Fruit fly (Drosophila melanogaster) whole organism, prepupa: ENCODE results near the gene Ugt303A1.

ENCODE experiments used
- Blimp-1 ChIP-seq: fragments of 200-800 bp; sonication (Bioruptor generic); optimal IDR thresholded peaks from 3 replicates; lab custom pipeline; 2017; ENCODE audit warnings: missing biosample characterization, missing genetic modification characterization, mild to moderate bottlenecking, moderate library complexity, missing genetic modification reagents
- CG10669 ChIP-seq: fragments of 200-800 bp; sonication (Bioruptor generic); optimal IDR thresholded peaks from 3 replicates; lab custom pipeline; 2018; ENCODE audit warnings: missing biosample characterization, mild to moderate bottlenecking, missing genetic modification characterization, moderate library complexity
- CG11762 ChIP-seq: fragments of 200-800 bp; sonication (Bioruptor generic); optimal IDR thresholded peaks from 3 replicates; lab custom pipeline; 2016; ENCODE audit warnings: missing biosample characterization, missing genetic modification characterization; ENCODE audit not compliant: insufficient read depth
- CG11902 ChIP-seq: fragments of 200-800 bp; sonication (Bioruptor generic); optimal IDR thresholded peaks from 3 replicates; lab custom pipeline; 2016; ENCODE audit warnings: missing biosample characterization, missing genetic modification characterization
- CG15336 ChIP-seq: fragments of 200-800 bp; sonication (Bioruptor generic); IDR thresholded peaks from 2 replicates; pipeline ENCODE4 v1.3.6; 2022; ENCODE audit warnings: missing biosample characterization, missing genetic modification characterization
- CG1621 ChIP-seq: fragments of 200-800 bp; sonication (Bioruptor generic); optimal IDR thresholded peaks from 3 replicates; lab custom pipeline; 2018; ENCODE audit warnings: missing biosample characterization, mild to moderate bottlenecking, missing genetic modification characterization
- CG16779 ChIP-seq: fragments of 200-800 bp; sonication (Bioruptor generic); optimal IDR thresholded peaks from 3 replicates; lab custom pipeline; 2017; ENCODE audit warnings: missing biosample characterization, mild to moderate bottlenecking, missing genetic modification characterization
- CG3032 ChIP-seq: fragments of 200-800 bp; optimal IDR thresholded peaks from 2 replicates; lab custom pipeline; 2019; ENCODE audit warnings: missing biosample characterization, mild to moderate bottlenecking, missing genetic modification characterization, moderate library complexity
- CG32006 ChIP-seq: fragments of 200-800 bp; sonication (Bioruptor generic); optimal IDR thresholded peaks from 3 replicates; lab custom pipeline; 2017; ENCODE audit warnings: missing biosample characterization, mild to moderate bottlenecking, missing genetic modification characterization
- CG34406 ChIP-seq: fragments of 200-800 bp; sonication (Bioruptor generic); optimal IDR thresholded peaks from 3 replicates; lab custom pipeline; 2016; ENCODE audit warnings: missing biosample characterization, missing genetic modification characterization
- CG3919 ChIP-seq: fragments of 200-800 bp; sonication (Bioruptor generic); optimal IDR thresholded peaks from 3 replicates; lab custom pipeline; 2016; ENCODE audit warnings: missing biosample characterization, missing genetic modification characterization
- CG4318 ChIP-seq: fragments of 200-800 bp; sonication (Bioruptor generic); optimal IDR thresholded peaks from 3 replicates; lab custom pipeline; 2017; ENCODE audit warnings: missing biosample characterization, mild to moderate bottlenecking, missing genetic modification characterization
- CG6163 ChIP-seq: fragments of 200-800 bp; sonication (Bioruptor generic); IDR thresholded peaks from 3 replicates; pipeline ENCODE4 v1.3.6; 2022; ENCODE audit warnings: missing biosample characterization, missing genetic modification characterization
- CG6792 ChIP-seq: fragments of 200-800 bp; sonication (Bioruptor generic); optimal IDR thresholded peaks from 3 replicates; lab custom pipeline; 2016; ENCODE audit warnings: missing biosample characterization, missing genetic modification characterization
- CG6808 ChIP-seq: fragments of 200-800 bp; sonication (Bioruptor generic); optimal IDR thresholded peaks from 3 replicates; lab custom pipeline; 2017; ENCODE audit warnings: missing biosample characterization, missing genetic modification characterization, mild to moderate bottlenecking, moderate library complexity, missing genetic modification reagents
- CG7368 ChIP-seq: fragments of 200-800 bp; sonication (Bioruptor generic); optimal IDR thresholded peaks from 3 replicates; lab custom pipeline; 2016; ENCODE audit warnings: missing biosample characterization, missing genetic modification characterization
- CG8119 ChIP-seq: fragments of 200-800 bp; sonication (Bioruptor generic); IDR thresholded peaks from 3 replicates; pipeline ENCODE4 v1.3.6; 2022; ENCODE audit warnings: missing biosample characterization, missing genetic modification characterization
- CG8632 ChIP-seq: fragments of 200-800 bp; sonication (Bioruptor generic); optimal IDR thresholded peaks from 3 replicates; lab custom pipeline; 2016; ENCODE audit warnings: missing biosample characterization, missing genetic modification characterization
- Eip75B ChIP-seq: fragments of 200-800 bp; sonication (Bioruptor generic); optimal IDR thresholded peaks from 3 replicates; lab custom pipeline; 2016; ENCODE audit warnings: missing biosample characterization, missing genetic modification characterization
- Eip78C ChIP-seq: fragments of 200-800 bp; sonication (Bioruptor generic); peaks from one replicate; lab custom pipeline; 2016; ENCODE audit warnings: missing biosample characterization, missing genetic modification characterization
- Eip93F ChIP-seq: fragments of 200-800 bp; sonication (Bioruptor generic); optimal IDR thresholded peaks from 2 replicates; lab custom pipeline; 2016; ENCODE audit warnings: missing biosample characterization, mild to moderate bottlenecking, missing genetic modification characterization
- Ets21C ChIP-seq: fragments of 200-800 bp; sonication (Bioruptor generic); optimal IDR thresholded peaks from 3 replicates; lab custom pipeline; 2016; ENCODE audit warnings: missing biosample characterization, missing genetic modification characterization
- Gug ChIP-seq: fragments of 200-800 bp; sonication (Bioruptor generic); IDR thresholded peaks from 2 replicates; pipeline ENCODE4 v1.3.6; 2022; ENCODE audit warnings: missing biosample characterization, missing genetic modification characterization
- Hr38 ChIP-seq: sonication (Bioruptor generic); optimal IDR thresholded peaks from 2 replicates; lab custom pipeline; 2016; ENCODE audit warnings: missing biosample characterization, missing genetic modification characterization
- Hr39 ChIP-seq: fragments of 200-800 bp; sonication (Bioruptor generic); optimal IDR thresholded peaks from 2 replicates; lab custom pipeline; 2016; ENCODE audit warnings: missing biosample characterization, missing genetic modification characterization
- Hr4 ChIP-seq: fragments of 200-800 bp; sonication (Bioruptor generic); optimal IDR thresholded peaks from 3 replicates; lab custom pipeline; 2016; ENCODE audit warnings: missing biosample characterization, missing genetic modification characterization
- Lpt ChIP-seq: fragments of 200-800 bp; sonication (Bioruptor generic); optimal IDR thresholded peaks from 3 replicates; lab custom pipeline; 2016; ENCODE audit warnings: missing biosample characterization, missing genetic modification characterization
- Met ChIP-seq: fragments of 200-800 bp; sonication (Bioruptor generic); optimal IDR thresholded peaks from 3 replicates; lab custom pipeline; 2016; ENCODE audit warnings: missing biosample characterization, missing genetic modification characterization
- OdsH ChIP-seq: fragments of 200-800 bp; sonication (Bioruptor generic); optimal IDR thresholded peaks from 3 replicates; lab custom pipeline; 2016; ENCODE audit warnings: missing biosample characterization, missing genetic modification characterization
- Smox ChIP-seq: fragments of 200-800 bp; sonication (Bioruptor generic); optimal IDR thresholded peaks from 3 replicates; lab custom pipeline; 2016; ENCODE audit warnings: missing biosample characterization, missing genetic modification characterization
- Sox102F ChIP-seq: fragments of 200-800 bp; sonication (Bioruptor generic); optimal IDR thresholded peaks from 2 replicates; lab custom pipeline; 2016; ENCODE audit warnings: missing biosample characterization, mild to moderate bottlenecking, missing genetic modification characterization
- Sox14 ChIP-seq: fragments of 200-800 bp; sonication (Bioruptor generic); optimal IDR thresholded peaks from 3 replicates; lab custom pipeline; 2016; ENCODE audit warnings: missing biosample characterization, missing genetic modification characterization
- Sox15 ChIP-seq: fragments of 200-800 bp; sonication (Bioruptor generic); optimal IDR thresholded peaks from 3 replicates; lab custom pipeline; 2016; ENCODE audit warnings: missing biosample characterization, missing genetic modification characterization
- acj6 ChIP-seq: fragments of 200-800 bp; sonication (Bioruptor generic); optimal IDR thresholded peaks from 3 replicates; lab custom pipeline; 2016; ENCODE audit warnings: missing biosample characterization, missing genetic modification characterization
- cyc ChIP-seq: fragments of 200-800 bp; sonication (Bioruptor generic); optimal IDR thresholded peaks from 3 replicates; lab custom pipeline; 2016; ENCODE audit warnings: missing biosample characterization, missing genetic modification characterization
- dac ChIP-seq: fragments of 200-800 bp; sonication (Bioruptor generic); optimal IDR thresholded peaks from 2 replicates; lab custom pipeline; 2017; ENCODE audit warnings: missing biosample characterization, mild to moderate bottlenecking, missing genetic modification characterization
- eg ChIP-seq: fragments of 200-800 bp; sonication (Bioruptor generic); IDR thresholded peaks from 3 replicates; pipeline ENCODE4 v1.3.6; 2022; ENCODE audit warnings: missing biosample characterization, missing genetic modification characterization
- esn ChIP-seq: fragments of 200-800 bp; sonication (Bioruptor generic); optimal IDR thresholded peaks from 2 replicates; lab custom pipeline; 2016; ENCODE audit warnings: missing biosample characterization, mild to moderate bottlenecking, missing genetic modification characterization, moderate library complexity
- fd85E ChIP-seq: fragments of 200-800 bp; sonication (Bioruptor generic); optimal IDR thresholded peaks from 3 replicates; lab custom pipeline; 2016; ENCODE audit warnings: missing biosample characterization, missing genetic modification characterization
- fkh ChIP-seq: fragments of 200-800 bp; sonication (Bioruptor generic); optimal IDR thresholded peaks from 3 replicates; lab custom pipeline; 2017; ENCODE audit warnings: missing biosample characterization, mild to moderate bottlenecking, missing genetic modification characterization, moderate library complexity
- lz ChIP-seq: fragments of 200-800 bp; sonication (Bioruptor generic); optimal IDR thresholded peaks from 3 replicates; lab custom pipeline; 2016; ENCODE audit warnings: missing biosample characterization, missing genetic modification characterization
- pdm3 ChIP-seq: fragments of 200-800 bp; sonication (Bioruptor generic); optimal IDR thresholded peaks from 3 replicates; lab custom pipeline; 2016; ENCODE audit warnings: missing biosample characterization, missing genetic modification characterization
- salr ChIP-seq, 2 experiments: fragments of 200-800 bp; sonication (Bioruptor generic); optimal IDR thresholded peaks; 3 replicates each; lab custom pipeline; 2016 to 2018; ENCODE audit warnings: missing biosample characterization in 2 of 2, missing genetic modification characterization in 2 of 2, mild to moderate bottlenecking in 1 of 2
- spab ChIP-seq: fragments of 200-800 bp; sonication (Bioruptor generic); optimal IDR thresholded peaks from 2 replicates; lab custom pipeline; 2017; ENCODE audit warnings: missing biosample characterization, mild to moderate bottlenecking, missing genetic modification characterization, missing genetic modification reagents
- svp ChIP-seq: fragments of 200-800 bp; sonication (Bioruptor generic); peaks from one replicate; lab custom pipeline; 2016; ENCODE audit warnings: missing biosample characterization, missing genetic modification characterization
- topi ChIP-seq: fragments of 200-800 bp; sonication (Bioruptor generic); optimal IDR thresholded peaks from 3 replicates; lab custom pipeline; 2016; ENCODE audit warnings: missing biosample characterization, missing genetic modification characterization

Gene Ugt303A1

DNA sequence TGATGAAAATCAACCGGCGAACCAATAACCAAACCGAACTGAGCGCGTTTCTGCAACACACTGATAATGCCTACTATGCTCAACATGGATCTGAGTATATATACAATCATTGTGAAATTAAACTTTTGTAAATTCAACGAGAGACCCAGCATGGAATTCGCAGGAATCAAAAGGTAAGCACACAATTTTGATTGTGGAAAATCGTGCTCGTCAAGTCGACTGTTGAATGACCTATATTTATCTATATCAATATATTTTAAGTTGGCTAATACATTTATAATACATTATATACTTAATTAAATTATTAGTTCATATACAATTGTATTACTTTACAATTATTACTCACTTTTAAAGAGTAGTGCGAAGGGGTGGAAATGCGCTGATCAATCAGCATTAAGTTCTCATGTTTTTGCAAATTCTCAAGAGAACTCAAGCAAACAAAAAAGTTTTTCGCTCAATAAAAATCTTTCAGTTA, 21.5 kb upstream of the Ugt303A1 start, which contains the start of gene Ugt302K1 (continued):
- no peak for TF ChIP-seq esn (GFP tag; lab: Kevin White, UChicago)
- TF ChIP-seq pdm3 (GFP tag; lab: Kevin White, UChicago), result no peak
- peak; percentile 55 for TF ChIP-seq OdsH
- TF ChIP-seq acj6, result peak; percentile 36
- TF ChIP-seq CG34406 (GFP tag; lab: Kevin White, UChicago), result peak; percentile 39
- no peak for TF ChIP-seq fkh
- TF ChIP-seq CG6792, result peak; percentile 19
- peak; percentile 24 for TF ChIP-seq CG11762 (GFP tag; lab: Kevin White, UChicago)
- peak; percentile 62 for TF ChIP-seq CG8119 (GFP tag; lab: Robert Waterston, UW)
- peak; percentile 56 for TF ChIP-seq CG3032 (tag; lab: Kevin White, UChicago)
- TF ChIP-seq CG6808, result no peak
- TF ChIP-seq cyc (GFP tag; lab: Kevin White, UChicago), result peak; percentile 59
- TF ChIP-seq salr (GFP tag; optimal IDR thresholded peaks at IDR 0.05; lab: Kevin White, UChicago), result no peak
- TF ChIP-seq Hr4 (GFP tag; lab: Kevin White, UChicago), result no peak
- TF ChIP-seq CG7368 (GFP tag; lab: Kevin White, UChicago), result peak; percentile 4
- TF ChIP-seq eg (GFP tag; lab: Robert Waterston, UW), result peak; percentile 77
- TF ChIP-seq Eip78C, result peak; percentile 84
- TF ChIP-seq Smox (GFP tag; lab: Kevin White, UChicago), result peak; percentile 12
- no peak for TF ChIP-seq CG32006 (GFP tag; lab: Kevin White, UChicago)
- no peak for TF ChIP-seq lz (GFP tag; lab: Kevin White, UChicago)
- peak; percentile 25 for TF ChIP-seq CG8632
- peak; percentile 35 for TF ChIP-seq Blimp-1
- TF ChIP-seq Eip93F (GFP tag; lab: Kevin White, UChicago), result no peak
- peak; percentile 1 for TF ChIP-seq Sox15 (GFP tag; lab: Kevin White, UChicago)
- TF ChIP-seq CG10669 (GFP tag; lab: Kevin White, UChicago), result peak; percentile 57
- TF ChIP-seq CG16779 (tag; lab: Kevin White, UChicago), result no peak
- peak; percentile 45 for TF ChIP-seq spab (GFP tag; lab: Kevin White, UChicago)
- TF ChIP-seq fd85E (GFP tag; lab: Kevin White, UChicago), result peak; percentile 15
- peak; percentile 53 for TF ChIP-seq Met (GFP tag; lab: Kevin White, UChicago)
- TF ChIP-seq CG3919 (GFP tag; lab: Kevin White, UChicago), result peak; percentile 61
- no peak for TF ChIP-seq Gug
- no peak for TF ChIP-seq Eip75B (GFP tag; lab: Kevin White, UChicago)
- TF ChIP-seq svp, result peak; percentile 81
- TF ChIP-seq Sox14 (GFP tag; lab: Kevin White, UChicago), result peak; percentile 11
- peak; percentile 11 for TF ChIP-seq CG11902 (GFP tag; lab: Kevin White, UChicago)
- TF ChIP-seq Ets21C (GFP tag; lab: Kevin White, UChicago), result no peak
- peak; percentile 63 for TF ChIP-seq topi (GFP tag; lab: Kevin White, UChicago)
- peak; percentile 43 for TF ChIP-seq Sox102F
- no peak for TF ChIP-seq CG1621
- TF ChIP-seq Lpt (GFP tag; lab: Kevin White, UChicago), result peak; percentile 2
- no peak; the same call in 1 of the 2 replicates for TF ChIP-seq CG15336 (GFP tag; lab: Robert Waterston, UW)
- TF ChIP-seq Hr39 (GFP tag; lab: Kevin White, UChicago), result peak; percentile 7
- TF ChIP-seq CG4318, result no peak
- peak; percentile 77; the same call in 2 of the 3 replicates for TF ChIP-seq CG6163 (GFP tag; lab: Robert Waterston, UW)
- no peak for TF ChIP-seq dac (GFP tag; lab: Kevin White, UChicago)
- no peak for TF ChIP-seq Hr38 (GFP tag; lab: Kevin White, UChicago)
